Worm (Caenorhabditis elegans): ENCODE results near the gene Y38E10A.33.

DNA sequence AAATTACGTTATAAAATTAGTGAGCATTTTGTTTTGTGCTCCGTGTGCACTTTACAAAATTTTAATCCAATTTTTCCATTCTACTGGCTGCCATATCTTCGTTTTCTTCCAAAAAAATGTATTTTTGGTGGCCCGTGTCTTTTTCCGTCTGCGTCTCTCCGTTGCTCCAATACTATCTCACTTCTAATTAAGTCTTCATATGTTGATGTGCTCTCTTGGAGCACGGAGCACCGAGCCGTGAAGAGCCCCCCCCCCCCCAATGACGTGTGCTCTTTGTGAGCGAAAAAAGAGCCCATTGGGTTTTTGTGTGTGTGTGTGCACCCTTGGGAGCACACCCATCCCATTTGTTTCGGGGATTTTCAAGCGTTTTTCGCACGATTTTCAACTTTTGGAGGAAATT, 14.4 kb downstream of the Y38E10A.33 start:
- TF ChIP-seq ztf-23 (GFP tag; IDR thresholded peaks at IDR 0.05) = no peak
- TF ChIP-seq cog-1 (tag; optimal IDR thresholded peaks at IDR 0.05) = no peak
- TF ChIP-seq med-1 (GFP tag; optimal IDR thresholded peaks at IDR 0.05; ENCODE audit: insufficient read depth) = no peak
- TF ChIP-seq tab-1 (GFP tag; IDR thresholded peaks at IDR 0.05) = no peak
- TF ChIP-seq klf-2 (GFP tag; conservative IDR thresholded peaks at IDR 0.05) = no peak
